Worm (Caenorhabditis elegans) whole organism, L3 larva: ENCODE measurements around the gene Y71H2AM.12.

ENCODE experiments used
- ceh-9 ChIP-seq: sonication (generic microtip); optimal IDR thresholded peaks from 2 replicates; lab custom pipeline; 2018; ENCODE audit warnings: missing biosample characterization, missing genetic modification characterization
- eor-1 ChIP-seq, 2 experiments: fragments of 150-350 bp; optimal IDR thresholded peaks; 2 replicates each; lab custom pipeline; 2014 to 2018; ENCODE audit warnings: missing biosample characterization in 2 of 2, missing genetic modification characterization in 2 of 2
- fkh-2 ChIP-seq: fragments of 150-350 bp; optimal IDR thresholded peaks from 2 replicates; lab custom pipeline; 2014; ENCODE audit warnings: missing biosample characterization, missing genetic modification reagents, missing genetic modification characterization
- fos-1 ChIP-seq: fragments of 150-350 bp; optimal IDR thresholded peaks from 2 replicates; lab custom pipeline; 2014; ENCODE audit warnings: missing biosample characterization, missing genetic modification characterization
- jun-1 ChIP-seq: fragments of 150-350 bp; optimal IDR thresholded peaks from 2 replicates; lab custom pipeline; 2014; ENCODE audit warnings: missing biosample characterization, missing genetic modification reagents, missing genetic modification characterization
- nfya-1 ChIP-seq: sonication (generic microtip); optimal IDR thresholded peaks from 2 replicates; lab custom pipeline; 2017; ENCODE audit warnings: missing genetic modification characterization, mild to moderate bottlenecking, missing compliant biosample characterization, antibody characterized with exemption, moderate library complexity; ENCODE audit not compliant: insufficient read depth
- nhr-11 ChIP-seq: fragments of 150-350 bp; optimal IDR thresholded peaks from 2 replicates; lab custom pipeline; 2014; ENCODE audit warnings: missing biosample characterization, missing genetic modification characterization
- nhr-12 ChIP-seq: fragments of 150-350 bp; optimal IDR thresholded peaks from 2 replicates; lab custom pipeline; 2014; ENCODE audit warnings: missing biosample characterization, missing genetic modification characterization
- nhr-28 ChIP-seq: fragments of 150-350 bp; optimal IDR thresholded peaks from 2 replicates; lab custom pipeline; 2014; ENCODE audit warnings: missing biosample characterization, missing genetic modification characterization
- pqm-1 ChIP-seq: fragments of 150-350 bp; optimal IDR thresholded peaks from 2 replicates; lab custom pipeline; 2017; ENCODE audit warnings: missing biosample characterization, missing genetic modification characterization, inconsistent platforms
- unc-39 ChIP-seq: sonication (generic microtip); optimal IDR thresholded peaks from 4 replicates; lab custom pipeline; 2017; ENCODE audit warnings: missing biosample characterization, missing genetic modification characterization

The Y71H2AM.12 gene

DNA sequence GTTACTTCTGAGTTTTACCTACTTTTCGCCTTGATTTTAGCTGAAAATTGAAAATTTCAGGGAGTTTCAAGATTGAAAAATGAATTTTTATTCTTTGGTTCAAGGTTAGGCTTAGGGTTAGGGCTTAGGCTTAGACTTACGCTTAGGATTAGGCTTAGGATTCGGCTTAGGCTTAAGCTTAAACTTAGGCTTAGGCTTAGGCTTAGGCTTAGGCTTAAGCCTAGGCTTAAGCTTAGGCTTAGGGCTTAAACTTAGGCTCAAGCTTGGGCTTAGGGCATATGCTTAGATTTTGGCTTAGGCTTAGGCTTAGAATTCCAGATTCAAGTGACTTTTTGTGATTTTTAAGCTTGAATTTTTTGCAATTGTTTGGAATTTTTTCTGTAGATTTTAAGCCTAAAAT, 50.5 kb downstream of the Y71H2AM.12 start:
- TF ChIP-seq nfya-1 (tag; lab: Kevin White, UChicago) (no peak), nhr-11 (tag; lab: Kevin White, UChicago) (no peak), unc-39 (no peak), nhr-12 (tag; lab: Kevin White, UChicago) (no peak), fkh-2 (tag; lab: Kevin White, UChicago) (no peak), jun-1 (tag; lab: Kevin White, UChicago) (no peak)
- TF ChIP-seq, all 47 proteins: peak for 0

DNA sequence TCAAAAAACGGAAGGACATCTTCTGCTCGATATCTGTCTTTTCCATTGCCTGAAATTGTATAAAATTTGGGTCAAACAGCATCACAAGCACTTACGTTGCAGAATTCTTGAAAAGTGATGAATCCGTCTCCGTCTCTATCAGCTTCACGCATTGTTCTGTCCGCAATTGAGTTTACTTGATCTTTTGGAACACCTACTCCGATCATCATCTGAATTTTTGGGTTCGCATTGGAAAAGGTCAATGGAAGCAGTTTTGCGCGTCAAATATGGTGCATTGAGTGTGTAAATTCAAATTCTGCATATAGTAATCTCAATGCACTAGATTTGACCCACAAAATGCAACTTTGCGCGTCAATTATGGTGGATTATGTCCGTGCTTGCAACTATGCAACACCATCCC, 52.3 kb downstream of the Y71H2AM.12 start:
- TF ChIP-seq pqm-1 (tag; lab: Kevin White, UChicago) (no peak), ceh-9 (no peak), fkh-2 (tag; lab: Kevin White, UChicago) (no peak), fos-1 (tag; lab: Kevin White, UChicago) (no peak), nhr-28 (tag; lab: Kevin White, UChicago) (no peak), eor-1 (tag; optimal IDR thresholded peaks at IDR 0.05; lab: Kevin White, UChicago) (no peak)
- TF ChIP-seq, all 47 proteins: peak for 0
